Worm (Caenorhabditis elegans) whole organism, L1 larva: ENCODE data around the gene Y53G8AL.1.

Source experiments
- ama-1 ChIP-seq: fragments of 150-350 bp; optimal IDR thresholded peaks from 2 replicates; lab custom pipeline; 2014
- ceh-63 ChIP-seq: fragments of 200-800 bp; sonication (Bioruptor generic); optimal IDR thresholded peaks from 2 replicates; lab custom pipeline; 2018; ENCODE audit warnings: mild to moderate bottlenecking, missing genetic modification characterization, missing compliant biosample characterization
- nhr-237 ChIP-seq: fragments of 150-350 bp; optimal IDR thresholded peaks from 2 replicates; lab custom pipeline; 2014; ENCODE audit warnings: missing biosample characterization, missing genetic modification characterization
- sox-4 ChIP-seq: sonication (generic microtip); optimal IDR thresholded peaks from 2 replicates; lab custom pipeline; 2016; ENCODE audit warnings: missing genetic modification characterization, missing compliant biosample characterization

DNA sequence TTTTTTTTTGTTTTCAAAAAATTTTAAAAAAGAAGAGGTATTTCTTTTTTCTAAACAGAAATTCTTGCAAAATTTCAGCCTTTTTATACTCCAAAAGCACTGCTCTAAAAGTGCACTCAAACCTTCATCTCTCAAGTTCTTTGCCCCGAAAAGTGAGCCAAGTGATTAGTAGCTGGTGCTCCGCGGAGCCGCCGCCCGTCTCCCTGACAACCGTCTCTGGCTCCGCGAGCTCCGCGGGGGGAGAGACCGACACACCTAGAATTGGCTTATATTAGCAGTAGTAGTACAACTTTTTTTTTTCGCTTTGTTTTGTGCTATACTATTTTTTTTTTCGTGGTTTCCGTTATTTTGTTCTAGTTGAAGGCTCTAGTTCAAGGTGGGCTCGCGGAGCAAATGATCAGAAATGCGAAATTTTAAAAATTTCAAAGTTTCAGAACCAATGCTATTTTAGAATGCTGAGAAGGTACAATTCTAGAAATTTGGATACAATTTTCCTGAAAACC lies at the start of gene Y53G8AL.1:
- TF ChIP-seq sox-4 (tag; lab: Kevin White, UChicago) (no peak), nhr-237 (tag; lab: Kevin White, UChicago) (no peak), ceh-63 (GFP tag; lab: Kevin White, UChicago) (no peak), ama-1 (no peak)
